Fruit fly (Drosophila melanogaster): Measurements from ENCODE around the gene Prps.

Prps gene

DNA sequence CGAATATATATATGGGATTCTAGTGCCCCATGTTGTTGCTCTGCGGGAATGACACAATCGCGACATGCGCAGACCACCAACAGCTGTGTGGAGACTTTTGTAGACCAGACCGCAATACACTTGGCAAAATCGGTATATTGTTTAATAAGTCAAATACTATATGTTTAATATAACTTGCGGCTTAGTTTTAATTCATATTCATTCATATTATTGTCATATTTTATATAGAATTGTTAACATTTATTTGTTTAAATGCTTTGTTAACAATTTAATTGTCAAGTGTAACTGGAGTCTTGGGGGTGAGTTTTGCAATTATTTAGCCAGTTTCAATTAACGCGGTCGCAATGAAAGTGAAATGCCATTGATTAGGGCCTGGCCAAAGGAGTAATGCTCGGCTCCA lies 43.1 kb upstream of the Prps start (continued):
- no peak for TF ChIP-seq grn (GFP tag; optimal IDR thresholded peaks at IDR 0.05)
- TF ChIP-seq NK7.1 (GFP tag; optimal IDR thresholded peaks at IDR 0.05), result no peak
- no peak for TF ChIP-seq nerfin-2 (GFP tag; IDR thresholded peaks at IDR 0.05; ENCODE audit: partially characterized antibody)
- TF ChIP-seq hkb (optimal IDR thresholded peaks at IDR 0.05), result no peak
- TF ChIP-seq hkb (GFP tag; IDR thresholded peaks at IDR 0.05), result peak; percentile 36; the same call in 1 of the 2 replicates
- TF ChIP-seq E2f1 (GFP tag; IDR thresholded peaks at IDR 0.05), result peak; percentile 35; the same call in 1 of the 2 replicates
- TF ChIP-seq Kr (GFP tag; optimal IDR thresholded peaks at IDR 0.05), result no peak
- no peak for TF ChIP-seq CG2889 (GFP tag; IDR thresholded peaks at IDR 0.05)
- TF ChIP-seq CG10274 (GFP tag; optimal IDR thresholded peaks at IDR 0.05), result no peak
- peak; percentile 29; the same call in 1 of the 3 replicates for TF ChIP-seq CG11695 (GFP tag; IDR thresholded peaks at IDR 0.05)
- TF ChIP-seq Dad (GFP tag; optimal IDR thresholded peaks at IDR 0.05), result no peak
- TF ChIP-seq Usf (GFP tag; optimal IDR thresholded peaks at IDR 0.05), result no peak
- TF ChIP-seq fru (optimal IDR thresholded peaks at IDR 0.05), result no peak
- TF ChIP-seq Lpt (GFP tag; optimal IDR thresholded peaks at IDR 0.05), result no peak
- no peak for TF ChIP-seq dpn (GFP tag; optimal IDR thresholded peaks at IDR 0.05)
- peak; percentile 42 for TF ChIP-seq CG18599 (GFP tag; optimal IDR thresholded peaks at IDR 0.05)
- TF ChIP-seq gce (GFP tag; IDR thresholded peaks at IDR 0.05), result no peak
- peak; percentile 26 for TF ChIP-seq cwo (GFP tag; optimal IDR thresholded peaks at IDR 0.05)
- TF ChIP-seq NFAT (GFP tag; IDR thresholded peaks at IDR 0.05), result no peak
- no peak for TF ChIP-seq Hand (GFP tag; optimal IDR thresholded peaks at IDR 0.05)
- no peak for TF ChIP-seq Dip2 (GFP tag; IDR thresholded peaks at IDR 0.05)
- TF ChIP-seq ranshi (GFP tag; IDR thresholded peaks at IDR 0.05), result no peak
- TF ChIP-seq Taf1 (GFP tag; IDR thresholded peaks at IDR 0.05), result no peak
- peak; percentile 71 for TF ChIP-seq sens (GFP tag)
- TF ChIP-seq CG4730 (GFP tag; IDR thresholded peaks at IDR 0.05), result no peak
- TF ChIP-seq Pdp1 (GFP tag; optimal IDR thresholded peaks at IDR 0.05), result no peak
- no peak for TF ChIP-seq Bgb (GFP tag; IDR thresholded peaks at IDR 0.05; ENCODE audit: partially characterized antibody)
- no peak for TF ChIP-seq pzg (GFP tag; optimal IDR thresholded peaks at IDR 0.05)
- TF ChIP-seq vnd (GFP tag; IDR thresholded peaks at IDR 0.05; ENCODE audit: partially characterized antibody), result no peak
- peak; percentile 20; the same call in 1 of the 2 replicates for TF ChIP-seq ttk (GFP tag; IDR thresholded peaks at IDR 0.05)
- no peak for TF ChIP-seq eyg (GFP tag; optimal IDR thresholded peaks at IDR 0.05)
- no peak for TF ChIP-seq CG31388 (GFP tag; optimal IDR thresholded peaks at IDR 0.05)
- TF ChIP-seq tgo (GFP tag; IDR thresholded peaks at IDR 0.05), result no peak
- TF ChIP-seq CG10431 (GFP tag; optimal IDR thresholded peaks at IDR 0.05), result no peak
- no peak for TF ChIP-seq CG8765 (GFP tag; IDR thresholded peaks at IDR 0.05)
- TF ChIP-seq CG31441 (GFP tag; IDR thresholded peaks at IDR 0.05), result peak; percentile 54; the same call in 1 of the 2 replicates
- no peak for TF ChIP-seq CG5245 (GFP tag; optimal IDR thresholded peaks at IDR 0.05)
- TF ChIP-seq ftz-f1 (GFP tag; optimal IDR thresholded peaks at IDR 0.05), result no peak
- TF ChIP-seq CG9876 (GFP tag; optimal IDR thresholded peaks at IDR 0.05), result no peak
- TF ChIP-seq CG10321 (GFP tag; IDR thresholded peaks at IDR 0.05), result no peak
- TF ChIP-seq CHES-1-like (GFP tag; optimal IDR thresholded peaks at IDR 0.05), result no peak
- no peak for TF ChIP-seq H15 (GFP tag; IDR thresholded peaks at IDR 0.05)
- no peak for TF ChIP-seq ssp (GFP tag; IDR thresholded peaks at IDR 0.05)
- peak; percentile 16 for TF ChIP-seq CG8388 (GFP tag; optimal IDR thresholded peaks at IDR 0.05)
- TF ChIP-seq Sox100B (GFP tag; optimal IDR thresholded peaks at IDR 0.05), result no peak
- TF ChIP-seq slou (GFP tag; optimal IDR thresholded peaks at IDR 0.05), result no peak
- no peak for TF ChIP-seq Med (GFP tag)
- peak; percentile 52 for TF ChIP-seq row (GFP tag; IDR thresholded peaks at IDR 0.05)
- TF ChIP-seq CG12769 (tag; optimal IDR thresholded peaks at IDR 0.05), result no peak
- TF ChIP-seq CG18619 (GFP tag; optimal IDR thresholded peaks at IDR 0.05), result no peak
- no peak for TF ChIP-seq lov (optimal IDR thresholded peaks at IDR 0.05)
- TF ChIP-seq lov (GFP tag; IDR thresholded peaks at IDR 0.05), result no peak
- no peak for TF ChIP-seq ken (GFP tag; IDR thresholded peaks at IDR 0.05)
- peak; percentile 60 for TF ChIP-seq CG7556 (GFP tag; optimal IDR thresholded peaks at IDR 0.05)

Data from whole organism, embryonic.